Worm (Caenorhabditis elegans) whole organism, L2 larva: ENCODE data around the gene zipt-7.2.

Experiments used
- R02D3.7 ChIP-seq: fragments of 150-350 bp; optimal IDR thresholded peaks from 2 replicates; lab custom pipeline; 2014; ENCODE audit warnings: missing biosample characterization, missing genetic modification characterization
- ZK546.5 ChIP-seq: sonication (generic microtip); optimal IDR thresholded peaks from 2 replicates; lab custom pipeline; 2017; ENCODE audit warnings: missing biosample characterization, missing genetic modification characterization
- ceh-16 ChIP-seq: fragments of 150-350 bp; optimal IDR thresholded peaks from 2 replicates; lab custom pipeline; 2014; ENCODE audit warnings: missing biosample characterization, missing genetic modification characterization

ce11 chrX:15515798-15516197 is 8.1 kb upstream of the zipt-7.2 start:
- TF ChIP-seq ceh-16 (no peak), R02D3.7 (tag; lab: Kevin White, UChicago) (no peak), ZK546.5 (tag; lab: Kevin White, UChicago) (no peak)
